Worm (Caenorhabditis elegans): ENCODE measurements around the gene cept-2.

cept-2 gene

DNA sequence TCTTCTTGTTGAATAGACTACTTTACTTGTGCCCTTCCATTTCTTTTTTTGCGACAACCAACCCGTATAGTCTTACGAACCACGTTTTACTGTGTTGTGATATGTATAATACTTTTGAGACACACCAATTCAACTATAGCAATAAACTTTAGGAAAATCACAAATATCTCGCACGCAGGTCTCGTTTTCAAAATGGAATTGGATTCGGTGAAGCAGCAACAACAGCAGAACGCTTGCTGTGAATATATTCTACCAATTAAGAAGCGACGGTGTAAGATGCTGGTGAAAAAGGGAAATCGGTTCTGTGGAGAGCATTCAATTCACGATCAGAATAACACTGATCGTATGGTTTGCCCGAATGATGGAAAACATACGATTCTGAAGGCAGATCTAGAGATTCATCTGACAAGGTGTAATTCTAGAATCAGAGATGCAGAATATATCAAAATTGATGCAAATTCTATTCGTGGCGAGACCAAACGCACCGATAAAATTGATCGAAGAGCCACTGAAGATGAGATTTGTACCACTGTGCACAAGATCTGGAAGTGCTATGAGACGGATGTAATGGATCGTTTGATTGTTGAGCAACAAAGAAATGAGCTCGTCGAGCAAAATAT lies 6.8 kb downstream of the cept-2 start, which contains the start of gene Y49A3A.3:
Gene Y49A3A.3 (plus strand): TSS at position 153 of the 620 bp plus-strand sequence.
- no peak for TF ChIP-seq attf-4 (tag; optimal IDR thresholded peaks at IDR 0.05)
- TF ChIP-seq vab-7 (GFP tag; IDR thresholded peaks at IDR 0.05): peak; percentile 49; the same call in 1 of the 2 replicates
- TF ChIP-seq lsy-2 (tag; optimal IDR thresholded peaks at IDR 0.05): peak in 1 of 2 experiments; percentile 65
- TF ChIP-seq nhr-48 (tag; optimal IDR thresholded peaks at IDR 0.05): peak; percentile 57
- 0 out of 4 replicates have a peak, but pooled peaks have one; percentile 3 to 18 for TF ChIP-seq madf-5 (GFP tag; IDR thresholded peaks at IDR 0.05)
- TF ChIP-seq zag-1 (tag; optimal IDR thresholded peaks at IDR 0.05): no peak
- TF ChIP-seq hif-1 (tag; optimal IDR thresholded peaks at IDR 0.05): no peak
- peak in 1 of 2 experiments; percentile 2 for TF ChIP-seq ZK546.5 (tag; optimal IDR thresholded peaks at IDR 0.05)
- TF ChIP-seq mdl-1 (tag; optimal IDR thresholded peaks at IDR 0.05): no peak
- TF ChIP-seq daf-19 (GFP tag; conservative IDR thresholded peaks at IDR 0.05): no peak
- no peak for TF ChIP-seq dpl-1 (GFP tag; optimal IDR thresholded peaks at IDR 0.05)
- TF ChIP-seq D1046.2 (GFP tag; IDR thresholded peaks at IDR 0.05): 0 out of 2 replicates have a peak, but pooled peaks have one; percentile 7
- TF ChIP-seq nhr-237 (tag; optimal IDR thresholded peaks at IDR 0.05): peak; percentile 58
- TF ChIP-seq mdt-29 (GFP tag; IDR thresholded peaks at IDR 0.05): no peak; the same call in 1 of the 2 replicates
- no peak for TF ChIP-seq F49E8.2 (tag; optimal IDR thresholded peaks at IDR 0.05; ENCODE audit: borderline replicate concordance)
- peak; percentile 94 for TF ChIP-seq aha-1 (tag)
- TF ChIP-seq R02D3.7 (tag; optimal IDR thresholded peaks at IDR 0.05): no peak
- TF ChIP-seq T26A8.4 (GFP tag; IDR thresholded peaks at IDR 0.05): peak; percentile 86
- peak; percentile 9 for TF ChIP-seq mxl-3 (GFP tag; optimal IDR thresholded peaks at IDR 0.05)
- peak; percentile 80 for TF ChIP-seq ama-1 (optimal IDR thresholded peaks at IDR 0.05)
- TF ChIP-seq T20F7.1 (GFP tag; optimal IDR thresholded peaks at IDR 0.05): peak; percentile 60
- TF ChIP-seq zip-2 (tag; optimal IDR thresholded peaks at IDR 0.05): no peak
- TF ChIP-seq lin-15B (tag; optimal IDR thresholded peaks at IDR 0.05): no peak
- no peak for TF ChIP-seq ceh-82 (tag; optimal IDR thresholded peaks at IDR 0.05)
- TF ChIP-seq nhr-25 (tag; optimal IDR thresholded peaks at IDR 0.05; ENCODE audit: borderline replicate concordance, insufficient read depth): peak; percentile 59
- no peak for TF ChIP-seq daf-8 (GFP tag; IDR thresholded peaks at IDR 0.05)
- TF ChIP-seq zip-11 (GFP tag; IDR thresholded peaks at IDR 0.05): 0 out of 2 replicates have a peak, but pooled peaks have one; percentile 22
- no peak for TF ChIP-seq set-16 (GFP tag; IDR thresholded peaks at IDR 0.05)
- no peak for TF ChIP-seq cey-2 (tag; optimal IDR thresholded peaks at IDR 0.05; ENCODE audit: borderline replicate concordance, insufficient read depth)
- peak; percentile 56 for TF ChIP-seq nhr-6 (tag; optimal IDR thresholded peaks at IDR 0.05)
- peak; percentile 55 for TF ChIP-seq hlh-11 (tag; optimal IDR thresholded peaks at IDR 0.05)
- peak; percentile 85 for TF ChIP-seq sdz-12 (GFP tag; optimal IDR thresholded peaks at IDR 0.05)
- TF ChIP-seq zfp-3 (GFP tag; conservative IDR thresholded peaks at IDR 0.05): peak; percentile 82; the same call in 1 of the 2 replicates
- peak; percentile 31 for TF ChIP-seq mes-2 (tag; optimal IDR thresholded peaks at IDR 0.05; ENCODE audit: poor library complexity, severe bottlenecking)
- TF ChIP-seq jun-1 (tag; optimal IDR thresholded peaks at IDR 0.05): no peak
- peak; percentile 37; the same call in 1 of the 2 replicates for TF ChIP-seq hmg-1.1 (GFP tag; IDR thresholded peaks at IDR 0.05)
- TF ChIP-seq unc-39 (tag; optimal IDR thresholded peaks at IDR 0.05): no peak
- TF ChIP-seq mep-1 (tag; optimal IDR thresholded peaks at IDR 0.05): peak; percentile 70
- no peak; the same call in 1 of the 2 replicates for TF ChIP-seq php-3 (GFP tag; IDR thresholded peaks at IDR 0.05)
- 0 out of 2 replicates have a peak, but pooled peaks have one; percentile 48 for TF ChIP-seq saeg-2 (GFP tag; IDR thresholded peaks at IDR 0.05)
- no peak for TF ChIP-seq skn-1 (tag; optimal IDR thresholded peaks at IDR 0.05)
- no peak for TF ChIP-seq F37D6.2 (tag; optimal IDR thresholded peaks at IDR 0.05)
- TF ChIP-seq lin-13 (GFP tag; optimal IDR thresholded peaks at IDR 0.05): peak; percentile 7
- no peak for TF ChIP-seq Y75B8A.6 (GFP tag; IDR thresholded peaks at IDR 0.05)
- no peak for TF ChIP-seq egl-27 (tag; optimal IDR thresholded peaks at IDR 0.05)
- TF ChIP-seq egl-43 (GFP tag; IDR thresholded peaks at IDR 0.05): peak; percentile 69; the same call in 1 of the 2 replicates
- TF ChIP-seq ceh-44 (GFP tag; IDR thresholded peaks at IDR 0.05): no peak
- no peak for TF ChIP-seq hlh-30 (tag; optimal IDR thresholded peaks at IDR 0.05; ENCODE audit: insufficient read depth)
- no peak for TF ChIP-seq ztf-11 (tag; optimal IDR thresholded peaks at IDR 0.05)
- 0 out of 2 replicates have a peak, but pooled peaks have one; percentile 27 for TF ChIP-seq nhr-42 (GFP tag; IDR thresholded peaks at IDR 0.05)
